Fruit fly (Drosophila melanogaster) whole organism, embryonic: ENCODE data around the gene Rexo5.
A peak's percentile ranks its signal among the peaks of the same experiment; 100 is the strongest.

Source experiments
- Aef1 ChIP-seq: fragments of 200-800 bp; sonication (Bioruptor generic); IDR thresholded peaks from 3 replicates; pipeline ENCODE4 v1.3.6; 2022; ENCODE audit warnings: missing biosample characterization, missing genetic modification characterization
- Blimp-1 ChIP-seq: fragments of 200-800 bp; sonication (Bioruptor generic); optimal IDR thresholded peaks from 3 replicates; lab custom pipeline; 2018; ENCODE audit warnings: missing biosample characterization, missing genetic modification characterization, mild to moderate bottlenecking, moderate library complexity, missing genetic modification reagents
- CG10267 ChIP-seq: fragments of 200-800 bp; sonication (Bioruptor generic); optimal IDR thresholded peaks from 2 replicates; lab custom pipeline; 2018; ENCODE audit warnings: missing biosample characterization, mild to moderate bottlenecking, missing genetic modification characterization, moderate library complexity
- CG11560 ChIP-seq: fragments of 200-800 bp; sonication (Bioruptor generic); IDR thresholded peaks from 3 replicates; pipeline ENCODE4 v1.3.6; 2022; ENCODE audit warnings: missing biosample characterization, missing genetic modification characterization
- CG13123 ChIP-seq: fragments of 200-800 bp; sonication (Bioruptor generic); optimal IDR thresholded peaks from 2 replicates; lab custom pipeline; 2016; ENCODE audit warnings: missing biosample characterization, missing genetic modification characterization
- CG15011 ChIP-seq: fragments of 200-800 bp; sonication (Bioruptor generic); optimal IDR thresholded peaks from 3 replicates; lab custom pipeline; 2018; ENCODE audit warnings: missing biosample characterization, mild to moderate bottlenecking, missing genetic modification characterization
- CG15073 ChIP-seq: fragments of 200-800 bp; sonication (Bioruptor generic); optimal IDR thresholded peaks from 2 replicates; lab custom pipeline; 2016; ENCODE audit warnings: missing biosample characterization, missing genetic modification characterization
- CG17359 ChIP-seq: fragments of 200-800 bp; sonication (Bioruptor generic); optimal IDR thresholded peaks from 3 replicates; lab custom pipeline; 2018; ENCODE audit warnings: missing biosample characterization, mild to moderate bottlenecking, missing genetic modification characterization, moderate library complexity
- CG2120 ChIP-seq: fragments of 200-800 bp; sonication (Bioruptor generic); optimal IDR thresholded peaks from 3 replicates; lab custom pipeline; 2016; ENCODE audit warnings: missing biosample characterization, missing genetic modification characterization
- CG30403 ChIP-seq: fragments of 200-800 bp; sonication (Bioruptor generic); optimal IDR thresholded peaks from 3 replicates; lab custom pipeline; 2016; ENCODE audit warnings: missing biosample characterization, missing genetic modification characterization
- CG32772 ChIP-seq: fragments of 200-800 bp; sonication (Bioruptor generic); IDR thresholded peaks from 2 replicates; pipeline ENCODE4 v1.3.6; 2022; ENCODE audit warnings: missing biosample characterization, missing genetic modification characterization
- CG3838 ChIP-seq: fragments of 200-800 bp; sonication (Bioruptor generic); optimal IDR thresholded peaks from 3 replicates; lab custom pipeline; 2016; ENCODE audit warnings: missing biosample characterization, missing genetic modification characterization
- CG5953 ChIP-seq: fragments of 200-800 bp; sonication (Bioruptor generic); IDR thresholded peaks from 2 replicates; pipeline ENCODE4 v1.3.6; 2022; ENCODE audit warnings: missing biosample characterization, missing genetic modification characterization
- CG6689 ChIP-seq: fragments of 200-800 bp; sonication (Bioruptor generic); IDR thresholded peaks from 2 replicates; pipeline ENCODE4 v1.3.6; 2022; ENCODE audit warnings: missing biosample characterization, missing genetic modification characterization
- CG7271 ChIP-seq: fragments of 200-800 bp; sonication (Bioruptor generic); optimal IDR thresholded peaks from 2 replicates; lab custom pipeline; 2018; ENCODE audit warnings: missing biosample characterization, mild to moderate bottlenecking, missing genetic modification characterization, moderate library complexity
- CG7963 ChIP-seq: fragments of 200-800 bp; sonication (Bioruptor generic); IDR thresholded peaks from 3 replicates; pipeline ENCODE4 v1.3.6; 2022; ENCODE audit warnings: missing biosample characterization, missing genetic modification characterization; ENCODE audit not compliant: partially characterized antibody
- CG8290 ChIP-seq, 3 experiments: fragments of 200-800 bp; sonication (Bioruptor generic); optimal IDR thresholded peaks; 2 replicates each; lab custom pipeline; 2016 to 2019; ENCODE audit warnings: missing biosample characterization in 3 of 3, missing genetic modification characterization in 3 of 3, mild to moderate bottlenecking in 2 of 3, moderate library complexity in 1 of 3
- CG8388 ChIP-seq: fragments of 200-800 bp; sonication (Bioruptor generic); optimal IDR thresholded peaks from 2 replicates; lab custom pipeline; 2019; ENCODE audit warnings: missing biosample characterization, mild to moderate bottlenecking, missing genetic modification characterization, moderate library complexity
- CG9215 ChIP-seq: fragments of 200-800 bp; sonication (Bioruptor generic); IDR thresholded peaks from 2 replicates; pipeline ENCODE4 v1.3.6; 2022; ENCODE audit warnings: missing biosample characterization, missing genetic modification characterization
- CG9932 ChIP-seq: fragments of 200-800 bp; sonication (Bioruptor generic); IDR thresholded peaks from 2 replicates; pipeline ENCODE4 v1.3.6; 2022; ENCODE audit warnings: missing biosample characterization, missing genetic modification characterization
- Deaf1 ChIP-seq: fragments of 200-800 bp; optimal IDR thresholded peaks from 3 replicates; lab custom pipeline; 2019; ENCODE audit warnings: missing biosample characterization, mild to moderate bottlenecking, missing genetic modification characterization, moderate library complexity
- GATAe ChIP-seq: fragments of 200-800 bp; sonication (Bioruptor generic); conservative IDR thresholded peaks from 2 replicates; pipeline ENCODE4 v1.3.6; 2022; ENCODE audit warnings: missing biosample characterization, missing genetic modification characterization
- H2.0 ChIP-seq: fragments of 200-800 bp; sonication (Bioruptor generic); IDR thresholded peaks from 2 replicates; pipeline ENCODE4 v1.3.6; 2022; ENCODE audit warnings: missing biosample characterization, missing genetic modification characterization
- Hand ChIP-seq: fragments of 200-800 bp; sonication (Bioruptor generic); optimal IDR thresholded peaks from 2 replicates; lab custom pipeline; 2017; ENCODE audit warnings: mild to moderate bottlenecking, missing biosample characterization, missing genetic modification reagents, missing genetic modification characterization
- HmgZ ChIP-seq: fragments of 200-800 bp; sonication (Bioruptor generic); optimal IDR thresholded peaks from 2 replicates; lab custom pipeline; 2018; ENCODE audit warnings: missing biosample characterization, mild to moderate bottlenecking, missing genetic modification characterization
- Myb ChIP-seq: fragments of 200-800 bp; sonication (Bioruptor generic); optimal IDR thresholded peaks from 2 replicates; lab custom pipeline; 2016; ENCODE audit warnings: missing biosample characterization, missing genetic modification characterization
- Neu2 ChIP-seq: fragments of 200-800 bp; sonication (Bioruptor generic); optimal IDR thresholded peaks from 3 replicates; lab custom pipeline; 2016; ENCODE audit warnings: missing biosample characterization, missing genetic modification characterization, borderline replicate concordance
- Nf-YA ChIP-seq: fragments of 200-800 bp; sonication (Bioruptor generic); IDR thresholded peaks from 2 replicates; pipeline ENCODE4 v1.3.6; 2022; ENCODE audit warnings: missing biosample characterization, missing genetic modification characterization
- Optix ChIP-seq: fragments of 200-800 bp; sonication (Bioruptor generic); IDR thresholded peaks from 3 replicates; pipeline ENCODE4 v1.3.6; 2022; ENCODE audit warnings: missing biosample characterization, missing genetic modification characterization
- Trl ChIP-seq, 3 experiments: fragments of >200 bp in 2 of 3; fragments of 200-800 bp in 1 of 3; sonication (Bioruptor generic) in 1 of 3; optimal IDR thresholded peaks; 2 replicates in 1 of 3; 3 replicates in 2 of 3; lab custom pipeline; 2016 to 2017; ENCODE audit warnings: missing biosample characterization in 1 of 3, missing genetic modification characterization in 1 of 3
- Xrp1 ChIP-seq: fragments of 200-800 bp; sonication (Bioruptor generic); IDR thresholded peaks from 2 replicates; pipeline ENCODE4 v1.3.6; 2022; ENCODE audit warnings: missing biosample characterization, missing genetic modification characterization
- dmrt99B ChIP-seq: fragments of 200-800 bp; sonication (Bioruptor generic); optimal IDR thresholded peaks from 2 replicates; lab custom pipeline; 2018; ENCODE audit warnings: missing biosample characterization, mild to moderate bottlenecking, missing genetic modification characterization, moderate library complexity
- ewg ChIP-seq: fragments of 200-800 bp; sonication (Bioruptor generic); optimal IDR thresholded peaks from 3 replicates; lab custom pipeline; 2017; ENCODE audit warnings: mild to moderate bottlenecking, missing biosample characterization, missing genetic modification reagents, missing genetic modification characterization
- fd96Cb ChIP-seq: fragments of 200-800 bp; sonication (Bioruptor generic); optimal IDR thresholded peaks from 2 replicates; lab custom pipeline; 2018; ENCODE audit warnings: missing biosample characterization, mild to moderate bottlenecking, missing genetic modification characterization, moderate library complexity
- h ChIP-seq: fragments of >200 bp; optimal IDR thresholded peaks from 2 replicates; lab custom pipeline; 2017
- jing ChIP-seq: fragments of 200-800 bp; sonication (Bioruptor generic); optimal IDR thresholded peaks from 2 replicates; lab custom pipeline; 2018; ENCODE audit warnings: missing biosample characterization, mild to moderate bottlenecking, missing genetic modification characterization
- lmd ChIP-seq: fragments of 200-800 bp; sonication (Bioruptor generic); IDR thresholded peaks from 2 replicates; pipeline ENCODE4 v1.3.6; 2022; ENCODE audit warnings: missing biosample characterization, missing genetic modification characterization
- mirr ChIP-seq: fragments of 200-800 bp; sonication (Bioruptor generic); optimal IDR thresholded peaks from 3 replicates; lab custom pipeline; 2018; ENCODE audit warnings: missing biosample characterization, mild to moderate bottlenecking, missing genetic modification characterization
- nerfin-1 ChIP-seq: fragments of 200-800 bp; sonication (Bioruptor generic); optimal IDR thresholded peaks from 3 replicates; lab custom pipeline; 2019; ENCODE audit warnings: missing biosample characterization, mild to moderate bottlenecking, missing genetic modification characterization, moderate library complexity
- pan ChIP-seq, 4 experiments: fragments of >200 bp in 3 of 4; fragments of 200-800 bp in 1 of 4; sonication (Bioruptor generic) in 1 of 4; optimal IDR thresholded peaks in 3 of 4; IDR thresholded peaks in 1 of 4; 2 replicates each; pipeline versions ENCODE4 v1.3.6 to Lab custom; 2017 to 2022; ENCODE audit warnings: missing biosample characterization in 2 of 4, missing genetic modification characterization in 2 of 4, mixed read lengths in 1 of 4
- pita ChIP-seq: fragments of 200-800 bp; sonication (Bioruptor generic); optimal IDR thresholded peaks from 2 replicates; lab custom pipeline; 2017; ENCODE audit warnings: missing biosample characterization, mild to moderate bottlenecking, missing genetic modification characterization
- pzg ChIP-seq: fragments of 200-800 bp; sonication (Bioruptor generic); optimal IDR thresholded peaks from 3 replicates; lab custom pipeline; 2018; ENCODE audit warnings: missing biosample characterization, mild to moderate bottlenecking, missing genetic modification characterization, moderate library complexity
- seq ChIP-seq: fragments of 200-800 bp; sonication (Bioruptor generic); IDR thresholded peaks from 2 replicates; pipeline ENCODE4 v1.3.6; 2022; ENCODE audit warnings: missing biosample characterization, missing genetic modification characterization
- tio ChIP-seq: fragments of 200-800 bp; sonication (Bioruptor generic); optimal IDR thresholded peaks from 2 replicates; lab custom pipeline; 2017; ENCODE audit warnings: missing biosample characterization, missing genetic modification characterization, inconsistent platforms
- trem ChIP-seq: fragments of 200-800 bp; optimal IDR thresholded peaks from 3 replicates; lab custom pipeline; 2019; ENCODE audit warnings: missing biosample characterization, mild to moderate bottlenecking, missing genetic modification characterization, moderate library complexity
- unc-4 ChIP-seq: fragments of 200-800 bp; sonication (Bioruptor generic); IDR thresholded peaks from 2 replicates; pipeline ENCODE4 v1.3.6; 2022; ENCODE audit warnings: missing biosample characterization, missing genetic modification characterization; ENCODE audit not compliant: partially characterized antibody
- unpg ChIP-seq: fragments of 200-800 bp; sonication (Bioruptor generic); optimal IDR thresholded peaks from 3 replicates; lab custom pipeline; 2018; ENCODE audit warnings: missing biosample characterization, mild to moderate bottlenecking, missing genetic modification characterization, moderate library complexity
- zfh2 ChIP-seq: fragments of 200-800 bp; sonication (Bioruptor generic); optimal IDR thresholded peaks from 2 replicates; lab custom pipeline; 2016; ENCODE audit warnings: missing biosample characterization, missing genetic modification characterization

Gene Rexo5

dm6 chr3L:6608884-6609552 lies 5.5 kb downstream of the Rexo5 start, which contains the start of gene axed (continued):
- peak; percentile 14 for TF ChIP-seq CG15011 (GFP tag; lab: Kevin White, UChicago)
- TF ChIP-seq CG13123 (GFP tag; lab: Kevin White, UChicago) = no peak
- TF ChIP-seq CG9932 = 0 out of 2 replicates have a peak, but pooled peaks have one; percentile 11
- TF ChIP-seq CG11560 = 0 out of 3 replicates have a peak, but pooled peaks have one; percentile 42
- TF ChIP-seq trem = no peak
- TF ChIP-seq pita (GFP tag; lab: Kevin White, UChicago) = no peak
- TF ChIP-seq H2.0 (GFP tag; lab: Robert Waterston, UW) = 0 out of 2 replicates have a peak, but pooled peaks have one; percentile 23
- no peak for TF ChIP-seq seq (GFP tag; lab: Robert Waterston, UW)
- TF ChIP-seq CG7271 (tag; lab: Kevin White, UChicago) = no peak
- TF ChIP-seq CG30403 = peak; percentile 24
- TF ChIP-seq unc-4 (GFP tag; lab: Robert Waterston, UW) = no peak
- no peak for TF ChIP-seq GATAe (GFP tag; lab: Robert Waterston, UW)
- peak; percentile 42 to 68 for TF ChIP-seq Trl (optimal IDR thresholded peaks at IDR 0.05; lab: Kevin White, UChicago)
- peak; percentile 36 for TF ChIP-seq Trl (GFP tag; optimal IDR thresholded peaks at IDR 0.05; lab: Kevin White, UChicago)
- no peak for TF ChIP-seq CG9215
- TF ChIP-seq CG32772 (GFP tag; lab: Robert Waterston, UW) = peak; percentile 28; the same call in 1 of the 2 replicates
- no peak for TF ChIP-seq Nf-YA (GFP tag; lab: Robert Waterston, UW)
- no peak for TF ChIP-seq CG6689 (GFP tag; lab: Robert Waterston, UW)
- no peak for TF ChIP-seq jing (GFP tag; lab: Kevin White, UChicago)
- TF ChIP-seq CG7963 (GFP tag; lab: Robert Waterston, UW) = no peak
- no peak for TF ChIP-seq Aef1 (GFP tag; lab: Robert Waterston, UW)
- peak; percentile 38 for TF ChIP-seq nerfin-1 (tag; lab: Kevin White, UChicago)
- TF ChIP-seq tio = no peak
- TF ChIP-seq lmd (GFP tag; lab: Robert Waterston, UW) = peak; percentile 35
- TF ChIP-seq pan (optimal IDR thresholded peaks at IDR 0.05; lab: Kevin White, UChicago) = no peak
- TF ChIP-seq pan (GFP tag; optimal IDR thresholded peaks at IDR 0.05 in 1 of 2, IDR thresholded peaks at IDR 0.05 in 1 of 2) = peak in 1 of 2 experiments; percentile 62
- no peak for TF ChIP-seq CG15073
- TF ChIP-seq CG17359 (tag; lab: Kevin White, UChicago) = peak; percentile 22
- TF ChIP-seq CG2120 (GFP tag; lab: Kevin White, UChicago) = peak; percentile 45
- TF ChIP-seq zfh2 = no peak
- TF ChIP-seq Myb = no peak
- TF ChIP-seq Neu2 (GFP tag; lab: Kevin White, UChicago) = no peak
- TF ChIP-seq CG8388 (GFP tag; lab: Kevin White, UChicago) = no peak
- no peak for TF ChIP-seq HmgZ (tag; lab: Kevin White, UChicago)
- TF ChIP-seq ewg (GFP tag; lab: Kevin White, UChicago) = peak; percentile 95
- peak; percentile 11 for TF ChIP-seq CG3838 (GFP tag; lab: Kevin White, UChicago)
- no peak for TF ChIP-seq CG10267
- no peak for TF ChIP-seq dmrt99B (tag; lab: Kevin White, UChicago)
- TF ChIP-seq CG8290 (GFP tag; optimal IDR thresholded peaks at IDR 0.05; lab: Kevin White, UChicago) = no peak
- no peak for TF ChIP-seq CG8290 (tag; optimal IDR thresholded peaks at IDR 0.05; lab: Kevin White, UChicago)
- TF ChIP-seq unpg (GFP tag; lab: Kevin White, UChicago) = no peak
- no peak for TF ChIP-seq mirr (GFP tag; lab: Kevin White, UChicago)
- TF ChIP-seq fd96Cb = no peak
- no peak for TF ChIP-seq CG5953 (GFP tag; lab: Robert Waterston, UW)
- peak; percentile 90 for TF ChIP-seq Blimp-1
- TF ChIP-seq Deaf1 (tag; lab: Kevin White, UChicago) = peak; percentile 46
- TF ChIP-seq h (lab: Kevin White, UChicago) = no peak
- no peak for TF ChIP-seq Hand (GFP tag; lab: Kevin White, UChicago)
- no peak for TF ChIP-seq Xrp1 (GFP tag; lab: Robert Waterston, UW)
- TF ChIP-seq pzg (GFP tag; lab: Kevin White, UChicago) = peak; percentile 14
- 0 out of 3 replicates have a peak, but pooled peaks have one; percentile 17 for TF ChIP-seq Optix (GFP tag; lab: Robert Waterston, UW)
